Fruit fly (Drosophila melanogaster): Measurements from ENCODE around the gene strat.

The strat gene

DNA sequence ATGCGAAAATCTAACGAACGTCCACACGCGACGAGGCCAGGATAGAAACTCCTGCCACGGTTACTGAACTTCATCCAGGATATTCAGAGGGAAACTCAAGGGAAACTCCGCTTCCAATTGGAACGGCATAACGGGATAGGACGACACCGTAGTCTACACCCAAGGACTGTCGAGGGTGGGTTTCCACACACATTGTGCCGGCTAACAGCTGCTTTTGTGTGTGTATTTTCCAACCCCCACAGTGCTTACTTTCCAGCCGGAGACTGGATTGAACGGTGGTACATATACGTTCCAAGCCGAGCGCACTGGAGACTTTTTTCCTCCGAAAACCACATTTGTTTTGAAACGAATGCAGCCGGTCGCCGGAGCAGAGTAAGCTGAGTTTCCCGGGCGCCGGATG, 23.1 kb upstream of the strat start:
- TF ChIP-seq twi (tag; optimal IDR thresholded peaks at IDR 0.05) = peak; percentile 17
- TF ChIP-seq Deaf1 (tag; optimal IDR thresholded peaks at IDR 0.05) = peak; percentile 73
- no peak for TF ChIP-seq Gsc (GFP tag; IDR thresholded peaks at IDR 0.05)
- TF ChIP-seq Med (GFP tag) = peak; percentile 24
- no peak for TF ChIP-seq BEAF-32 (GFP tag; optimal IDR thresholded peaks at IDR 0.05)
- TF ChIP-seq CG32767 (GFP tag; IDR thresholded peaks at IDR 0.05) = peak; percentile 20; the same call in 1 of the 2 replicates
- peak; percentile 36 for TF ChIP-seq CG10431 (GFP tag; optimal IDR thresholded peaks at IDR 0.05)
- peak; percentile 72 for TF ChIP-seq pros (GFP tag; optimal IDR thresholded peaks at IDR 0.05)
- 0 out of 3 replicates have a peak, but pooled peaks have one; percentile 18 for TF ChIP-seq CG34224 (GFP tag; IDR thresholded peaks at IDR 0.05; ENCODE audit: partially characterized antibody)
- TF ChIP-seq bowl (GFP tag; IDR thresholded peaks at IDR 0.05) = 0 out of 2 replicates have a peak, but pooled peaks have one; percentile 8
- peak; percentile 83 for TF ChIP-seq seq (GFP tag; IDR thresholded peaks at IDR 0.05)
- no peak for TF ChIP-seq Spps (tag; optimal IDR thresholded peaks at IDR 0.05)
- no peak for TF ChIP-seq h (optimal IDR thresholded peaks at IDR 0.05)
- TF ChIP-seq insv (GFP tag; optimal IDR thresholded peaks at IDR 0.05) = peak; percentile 56 to 88
- TF ChIP-seq bbx (GFP tag; IDR thresholded peaks at IDR 0.05; ENCODE audit: partially characterized antibody) = peak; percentile 14; the same call in 1 of the 2 replicates
- TF ChIP-seq crp (GFP tag; optimal IDR thresholded peaks at IDR 0.05) = peak in 1 of 2 experiments; percentile 37
- no peak for TF ChIP-seq CG6683 (GFP tag; optimal IDR thresholded peaks at IDR 0.05)

DNA sequence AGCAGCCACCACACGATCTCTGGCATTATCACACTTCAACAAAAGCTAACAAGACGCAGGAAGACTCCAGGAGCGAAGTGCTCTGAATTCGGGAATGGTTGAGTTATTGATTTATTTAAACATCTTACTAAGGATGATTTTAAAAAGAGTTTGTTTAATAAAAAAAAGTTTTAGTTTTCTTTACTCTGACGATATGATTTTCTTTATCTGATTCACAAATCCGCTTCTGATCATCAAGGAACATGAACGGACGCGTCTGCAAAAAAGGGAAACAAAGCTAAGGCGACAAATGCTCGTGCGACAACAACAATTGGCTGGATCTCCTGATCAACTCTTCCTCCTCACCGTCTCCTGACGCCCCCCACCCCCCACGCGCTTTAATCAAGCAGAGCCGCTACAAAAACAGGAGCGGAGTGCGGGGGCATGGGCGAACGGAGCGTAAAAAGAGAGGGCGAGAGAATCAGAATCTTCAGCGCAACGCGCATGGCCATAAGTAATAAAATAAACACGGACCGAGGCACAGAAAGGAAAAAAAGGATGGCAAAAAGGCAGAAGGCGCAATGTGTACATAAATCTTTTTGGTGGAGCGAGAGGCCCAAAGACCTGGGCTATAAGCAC, 20.8 kb upstream of the strat start:
- TF ChIP-seq hb (GFP tag; IDR thresholded peaks at IDR 0.05; ENCODE audit: partially characterized antibody) (peak; percentile 19; the same call in 1 of the 3 replicates), sim (GFP tag; IDR thresholded peaks at IDR 0.05) (0 out of 2 replicates have a peak, but pooled peaks have one; percentile 3), Med (GFP tag) (peak; percentile 34), nom (GFP tag; optimal IDR thresholded peaks at IDR 0.05) (peak; percentile 93), gcm (GFP tag; optimal IDR thresholded peaks at IDR 0.05) (no peak), Xrp1 (GFP tag; IDR thresholded peaks at IDR 0.05) (peak; percentile 15; the same call in 1 of the 2 replicates), crol (GFP tag; IDR thresholded peaks at IDR 0.05) (peak; percentile 75), Xbp1 (GFP tag; optimal IDR thresholded peaks at IDR 0.05) (no peak), corto (GFP tag; optimal IDR thresholded peaks at IDR 0.05) (peak; percentile 65), CG15514 (GFP tag; optimal IDR thresholded peaks at IDR 0.05) (no peak), CG10267 (tag; optimal IDR thresholded peaks at IDR 0.05) (no peak), Opbp (GFP tag; IDR thresholded peaks at IDR 0.05; ENCODE audit: partially characterized antibody) (peak; percentile 31; the same call in 1 of the 3 replicates), CG42726 (GFP tag; IDR thresholded peaks at IDR 0.05; ENCODE audit: partially characterized antibody) (no peak), CG17568 (GFP tag; optimal IDR thresholded peaks at IDR 0.05) (no peak), sens (GFP tag) (peak; percentile 38), CG2712 (tag; optimal IDR thresholded peaks at IDR 0.05) (peak; percentile 25), dan (GFP tag; IDR thresholded peaks at IDR 0.05) (no peak), gce (GFP tag; IDR thresholded peaks at IDR 0.05) (0 out of 3 replicates have a peak, but pooled peaks have one; percentile 10), Ets65A (GFP tag) (peak; percentile 32), amos (GFP tag; IDR thresholded peaks at IDR 0.05; ENCODE audit: partially characterized antibody) (peak; percentile 25; the same call in 1 of the 2 replicates), so (GFP tag; IDR thresholded peaks at IDR 0.05) (no peak), CG15269 (tag; optimal IDR thresholded peaks at IDR 0.05) (no peak), CG16813 (GFP tag; IDR thresholded peaks at IDR 0.05; ENCODE audit: partially characterized antibody) (0 out of 3 replicates have a peak, but pooled peaks have one; percentile 9), bsh (GFP tag; optimal IDR thresholded peaks at IDR 0.05) (peak in 1 of 2 experiments; percentile 68), D (optimal IDR thresholded peaks at IDR 0.05) (no peak), D (GFP tag; optimal IDR thresholded peaks at IDR 0.05) (no peak), ERR (GFP tag; optimal IDR thresholded peaks at IDR 0.05) (no peak), az2 (GFP tag; optimal IDR thresholded peaks at IDR 0.05) (no peak), CG14050 (GFP tag; IDR thresholded peaks at IDR 0.05) (no peak), dysf (GFP tag; IDR thresholded peaks at IDR 0.05) (no peak), seq (GFP tag; IDR thresholded peaks at IDR 0.05) (no peak), lola (GFP tag; optimal IDR thresholded peaks at IDR 0.05) (peak in 1 of 3 experiments; percentile 13), row (GFP tag; IDR thresholded peaks at IDR 0.05) (0 out of 3 replicates have a peak, but pooled peaks have one; percentile 15)

All from whole organism, embryonic.